Worm (Caenorhabditis elegans): ENCODE measurements around the gene Y41E3.8.

Y41E3.8 gene

DNA sequence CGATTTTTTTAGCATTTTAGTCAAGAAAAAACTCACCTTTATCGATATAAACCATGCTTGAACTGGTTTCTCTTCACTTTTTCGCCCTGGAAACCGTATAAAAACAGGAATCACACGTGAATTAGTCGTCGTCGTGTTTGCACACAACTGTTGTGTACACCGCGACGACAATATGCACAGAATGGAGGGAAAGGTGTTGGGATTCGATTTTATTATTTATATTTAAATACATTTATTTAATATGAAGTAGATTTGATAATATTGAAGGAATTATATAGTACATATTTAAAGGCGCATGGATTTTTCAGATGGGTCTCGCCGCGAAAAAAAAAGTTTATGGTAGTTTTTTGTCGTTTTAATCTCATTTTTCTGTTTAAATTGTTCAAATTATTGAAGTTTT, at the start of gene Y41E3.8:
Y41E3.8 (minus strand) TSS at position 88 of the 400 bp plus-strand sequence.
- TF ChIP-seq nhr-20 (tag; optimal IDR thresholded peaks at IDR 0.05) (peak; percentile 23), efl-1 (optimal IDR thresholded peaks at IDR 0.05) (peak; percentile 66 to 69), efl-1 (GFP tag; optimal IDR thresholded peaks at IDR 0.05 in 1 of 2) (peak; percentile 79 to 97), egl-27 (tag; optimal IDR thresholded peaks at IDR 0.05) (no peak), mdl-1 (tag; optimal IDR thresholded peaks at IDR 0.05) (peak in 1 of 2 experiments; percentile 43), tlp-1 (tag; optimal IDR thresholded peaks at IDR 0.05) (no peak), jun-1 (tag; optimal IDR thresholded peaks at IDR 0.05) (no peak), pag-3 (tag; optimal IDR thresholded peaks at IDR 0.05; ENCODE audit: borderline replicate concordance, insufficient read depth) (no peak), nhr-12 (tag; optimal IDR thresholded peaks at IDR 0.05) (no peak), lin-35 (GFP tag; optimal IDR thresholded peaks at IDR 0.05) (peak; percentile 56 to 81), snpc-4 (tag; optimal IDR thresholded peaks at IDR 0.05) (no peak), hlh-17 (GFP tag; optimal IDR thresholded peaks at IDR 0.05; ENCODE audit: borderline replicate concordance) (no peak), isw-1 (GFP tag; IDR thresholded peaks at IDR 0.05) (no peak), efl-3 (GFP tag; optimal IDR thresholded peaks at IDR 0.05) (no peak), ama-1 (optimal IDR thresholded peaks at IDR 0.05) (no peak), nhr-47 (tag; optimal IDR thresholded peaks at IDR 0.05) (peak; percentile 32), xbp-1 (tag; optimal IDR thresholded peaks at IDR 0.05) (peak; percentile 89), lin-13 (GFP tag; optimal IDR thresholded peaks at IDR 0.05) (no peak), mef-2 (tag; optimal IDR thresholded peaks at IDR 0.05) (no peak), elt-3 (tag; optimal IDR thresholded peaks at IDR 0.05) (no peak), ceh-63 (GFP tag; optimal IDR thresholded peaks at IDR 0.05) (no peak), grh-1 (GFP tag; IDR thresholded peaks at IDR 0.05) (no peak), fos-1 (tag; optimal IDR thresholded peaks at IDR 0.05) (no peak), nhr-19 (GFP tag; conservative IDR thresholded peaks at IDR 0.05) (no peak), egl-13 (tag; optimal IDR thresholded peaks at IDR 0.05) (no peak), F16B12.6 (tag; optimal IDR thresholded peaks at IDR 0.05) (peak; percentile 89), ztf-4 (tag; optimal IDR thresholded peaks at IDR 0.05) (no peak), nhr-85 (tag) (peak; percentile 35), aly-2 (tag; optimal IDR thresholded peaks at IDR 0.05) (no peak), Y116A8C.19 (tag; optimal IDR thresholded peaks at IDR 0.05; ENCODE audit: borderline replicate concordance) (no peak), tbx-2 (tag; optimal IDR thresholded peaks at IDR 0.05) (no peak), ceh-88 (GFP tag; IDR thresholded peaks at IDR 0.05) (no peak), lin-14 (GFP tag; optimal IDR thresholded peaks at IDR 0.05) (no peak), unc-30 (tag; optimal IDR thresholded peaks at IDR 0.05) (no peak), vab-15 (tag; optimal IDR thresholded peaks at IDR 0.05) (no peak), blmp-1 (tag; optimal IDR thresholded peaks at IDR 0.05) (peak; percentile 53), ceh-82 (tag; optimal IDR thresholded peaks at IDR 0.05) (peak in 1 of 3 experiments; percentile 10), nhr-11 (tag; optimal IDR thresholded peaks at IDR 0.05) (no peak), lir-3 (tag; optimal IDR thresholded peaks at IDR 0.05; ENCODE audit: poor library complexity) (no peak), ceh-8 (GFP tag; optimal IDR thresholded peaks at IDR 0.05) (no peak), C16A3.4 (tag; optimal IDR thresholded peaks at IDR 0.05) (peak; percentile 23), swsn-7 (tag; optimal IDR thresholded peaks at IDR 0.05) (peak; percentile 31), nhr-237 (tag; optimal IDR thresholded peaks at IDR 0.05) (no peak), unc-98 (GFP tag; IDR thresholded peaks at IDR 0.05) (no peak), elt-2 (tag; optimal IDR thresholded peaks at IDR 0.05) (no peak), unc-86 (tag; optimal IDR thresholded peaks at IDR 0.05) (no peak), dsc-1 (tag; optimal IDR thresholded peaks at IDR 0.05) (peak; percentile 3), unc-130 (tag; optimal IDR thresholded peaks at IDR 0.05) (no peak), C04F5.9 (tag; optimal IDR thresholded peaks at IDR 0.05) (no peak), hpl-2 (GFP tag; optimal IDR thresholded peaks at IDR 0.05) (no peak), sox-4 (tag; optimal IDR thresholded peaks at IDR 0.05) (no peak), alr-1 (tag; optimal IDR thresholded peaks at IDR 0.05; ENCODE audit: borderline replicate concordance) (no peak), sptf-1 (tag; optimal IDR thresholded peaks at IDR 0.05) (no peak), sup-37 (GFP tag; optimal IDR thresholded peaks at IDR 0.05) (no peak)

All from whole organism, L1 larva.